Fruit fly (Drosophila melanogaster) whole organism, embryonic: ENCODE measurements around the gene CG7991.

Experiments
- ATbp ChIP-seq: fragments of 200-800 bp; sonication (Bioruptor generic); optimal IDR thresholded peaks from 2 replicates; lab custom pipeline; 2017; ENCODE audit warnings: missing biosample characterization, mild to moderate bottlenecking, missing genetic modification characterization, missing genetic modification reagents
- Abd-B ChIP-seq: fragments of 200-800 bp; sonication (Bioruptor generic); optimal IDR thresholded peaks from 2 replicates; lab custom pipeline; 2018; ENCODE audit warnings: missing biosample characterization, mild to moderate bottlenecking, missing genetic modification characterization, moderate library complexity
- Adf1 ChIP-seq: fragments of 200-800 bp; sonication (Bioruptor generic); IDR thresholded peaks from 2 replicates; pipeline ENCODE4 v1.3.6; 2022; ENCODE audit warnings: missing biosample characterization, missing genetic modification characterization
- C15 ChIP-seq: fragments of 200-800 bp; sonication (Bioruptor generic); IDR thresholded peaks from 3 replicates; pipeline ENCODE4 v1.3.6; 2022; ENCODE audit warnings: missing biosample characterization, missing genetic modification characterization
- CG11695 ChIP-seq: fragments of 200-800 bp; sonication (Bioruptor generic); IDR thresholded peaks from 3 replicates; pipeline ENCODE4 v1.3.6; 2022; ENCODE audit warnings: missing biosample characterization, missing genetic modification characterization
- CG11723 ChIP-seq: fragments of 200-800 bp; sonication (Bioruptor generic); optimal IDR thresholded peaks from 2 replicates; lab custom pipeline; 2017; ENCODE audit warnings: missing biosample characterization, mild to moderate bottlenecking, missing genetic modification characterization
- CG12155 ChIP-seq: fragments of 200-800 bp; sonication (Bioruptor generic); optimal IDR thresholded peaks from 3 replicates; lab custom pipeline; 2016; ENCODE audit warnings: missing biosample characterization, missing genetic modification characterization
- CG12236 ChIP-seq: fragments of 200-800 bp; sonication (Bioruptor generic); optimal IDR thresholded peaks from 2 replicates; lab custom pipeline; 2016; ENCODE audit warnings: missing biosample characterization, missing genetic modification characterization
- CG13775 ChIP-seq: fragments of 200-800 bp; sonication (Bioruptor generic); optimal IDR thresholded peaks from 3 replicates; lab custom pipeline; 2017; ENCODE audit warnings: missing biosample characterization, mild to moderate bottlenecking, missing genetic modification characterization
- CG1529 ChIP-seq: fragments of 200-800 bp; sonication (Bioruptor generic); optimal IDR thresholded peaks from 3 replicates; lab custom pipeline; 2018; ENCODE audit warnings: missing biosample characterization, missing genetic modification characterization
- CG1647 ChIP-seq: fragments of 200-800 bp; sonication (Bioruptor generic); optimal IDR thresholded peaks from 3 replicates; lab custom pipeline; 2016; ENCODE audit warnings: missing biosample characterization, missing genetic modification characterization
- CG18764 ChIP-seq: fragments of 200-800 bp; sonication (Bioruptor generic); optimal IDR thresholded peaks from 3 replicates; lab custom pipeline; 2016; ENCODE audit warnings: missing biosample characterization, missing genetic modification characterization
- CG30020 ChIP-seq: fragments of 200-800 bp; optimal IDR thresholded peaks from 2 replicates; lab custom pipeline; 2019; ENCODE audit warnings: missing biosample characterization, mild to moderate bottlenecking, missing genetic modification characterization, moderate library complexity
- CG34376 ChIP-seq: fragments of 200-800 bp; sonication (Bioruptor generic); optimal IDR thresholded peaks from 2 replicates; lab custom pipeline; 2018; ENCODE audit warnings: missing biosample characterization, mild to moderate bottlenecking, missing genetic modification characterization
- CG4328 ChIP-seq: fragments of 200-800 bp; sonication (Bioruptor generic); optimal IDR thresholded peaks from 3 replicates; lab custom pipeline; 2017; ENCODE audit warnings: missing biosample characterization, missing genetic modification reagents, missing genetic modification characterization
- CG4424 ChIP-seq: fragments of 200-800 bp; sonication (Bioruptor generic); optimal IDR thresholded peaks from 3 replicates; lab custom pipeline; 2016; ENCODE audit warnings: missing biosample characterization, missing genetic modification characterization
- CG6765 ChIP-seq: fragments of 200-800 bp; sonication (Bioruptor generic); optimal IDR thresholded peaks from 3 replicates; lab custom pipeline; 2017; ENCODE audit warnings: missing biosample characterization, mild to moderate bottlenecking, missing genetic modification characterization
- CG7745 ChIP-seq: fragments of 200-800 bp; sonication (Bioruptor generic); optimal IDR thresholded peaks from 2 replicates; lab custom pipeline; 2018; ENCODE audit warnings: missing biosample characterization, mild to moderate bottlenecking, missing genetic modification characterization, moderate library complexity
- CG7928 ChIP-seq: fragments of 200-800 bp; sonication (Bioruptor generic); optimal IDR thresholded peaks from 2 replicates; lab custom pipeline; 2017; ENCODE audit warnings: missing biosample characterization, mild to moderate bottlenecking, missing genetic modification characterization
- CG8089 ChIP-seq: fragments of 200-800 bp; sonication (Bioruptor generic); optimal IDR thresholded peaks from 3 replicates; lab custom pipeline; 2016; ENCODE audit warnings: missing biosample characterization, missing genetic modification characterization
- CG8359 ChIP-seq: fragments of 200-800 bp; sonication (Bioruptor generic); optimal IDR thresholded peaks from 2 replicates; lab custom pipeline; 2017; ENCODE audit warnings: missing biosample characterization, mild to moderate bottlenecking, missing genetic modification characterization, borderline replicate concordance
- CG9876 ChIP-seq: fragments of 200-800 bp; sonication (Bioruptor generic); optimal IDR thresholded peaks from 2 replicates; lab custom pipeline; 2016; ENCODE audit warnings: missing biosample characterization, missing genetic modification characterization
- CG9932 ChIP-seq: fragments of 200-800 bp; sonication (Bioruptor generic); IDR thresholded peaks from 2 replicates; pipeline ENCODE4 v1.3.6; 2022; ENCODE audit warnings: missing biosample characterization, missing genetic modification characterization
- Dad ChIP-seq: fragments of 200-800 bp; sonication (Bioruptor generic); optimal IDR thresholded peaks from 3 replicates; lab custom pipeline; 2016; ENCODE audit warnings: missing biosample characterization, missing genetic modification characterization
- ERR ChIP-seq: fragments of 200-800 bp; sonication (Bioruptor generic); optimal IDR thresholded peaks from 2 replicates; lab custom pipeline; 2016; ENCODE audit warnings: missing biosample characterization, missing genetic modification characterization
- HHEX ChIP-seq: fragments of 200-800 bp; sonication (Bioruptor generic); optimal IDR thresholded peaks from 3 replicates; lab custom pipeline; 2017; ENCODE audit warnings: missing biosample characterization, mild to moderate bottlenecking, missing genetic modification characterization, missing genetic modification reagents
- HLH4C ChIP-seq: fragments of 200-800 bp; sonication (Bioruptor generic); IDR thresholded peaks from 3 replicates; pipeline ENCODE4 v1.3.6; 2022; ENCODE audit warnings: missing biosample characterization, missing genetic modification characterization; ENCODE audit not compliant: partially characterized antibody
- MBD-R2 ChIP-seq: fragments of 200-800 bp; sonication (Bioruptor generic); IDR thresholded peaks from 2 replicates; pipeline ENCODE4 v1.3.6; 2022; ENCODE audit warnings: missing biosample characterization, missing genetic modification characterization
- Mad ChIP-seq: fragments of 200-800 bp; sonication (Bioruptor generic); optimal IDR thresholded peaks from 2 replicates; lab custom pipeline; 2016; ENCODE audit warnings: missing biosample characterization, missing genetic modification characterization
- Mrtf ChIP-seq: fragments of 200-800 bp; sonication (Bioruptor generic); IDR thresholded peaks from 3 replicates; pipeline ENCODE4 v1.3.6; 2022; ENCODE audit warnings: missing biosample characterization, missing genetic modification characterization
- PHDP ChIP-seq: fragments of 200-800 bp; sonication (Bioruptor generic); optimal IDR thresholded peaks from 3 replicates; lab custom pipeline; 2018; ENCODE audit warnings: missing biosample characterization, mild to moderate bottlenecking, missing genetic modification characterization, moderate library complexity
- Sin3A ChIP-seq: fragments of >200 bp; optimal IDR thresholded peaks from 2 replicates; lab custom pipeline; 2018
- Sry-β ChIP-seq: fragments of 200-800 bp; sonication (Bioruptor generic); optimal IDR thresholded peaks from 2 replicates; lab custom pipeline; 2018; ENCODE audit warnings: missing biosample characterization, mild to moderate bottlenecking, missing genetic modification characterization, moderate library complexity
- Taf1 ChIP-seq: fragments of 200-800 bp; sonication (Bioruptor generic); IDR thresholded peaks from 2 replicates; pipeline ENCODE4 v1.3.6; 2022; ENCODE audit warnings: missing biosample characterization, missing genetic modification characterization
- Trl ChIP-seq, 3 experiments: fragments of >200 bp in 2 of 3; fragments of 200-800 bp in 1 of 3; sonication (Bioruptor generic) in 1 of 3; optimal IDR thresholded peaks; 2 replicates in 1 of 3; 3 replicates in 2 of 3; lab custom pipeline; 2016 to 2017; ENCODE audit warnings: missing biosample characterization in 1 of 3, missing genetic modification characterization in 1 of 3
- dysf ChIP-seq: fragments of 200-800 bp; sonication (Bioruptor generic); IDR thresholded peaks from 3 replicates; pipeline ENCODE4 v1.3.6; 2022; ENCODE audit warnings: missing biosample characterization, missing genetic modification characterization
- grau ChIP-seq: fragments of 200-800 bp; optimal IDR thresholded peaks from 3 replicates; lab custom pipeline; 2019; ENCODE audit warnings: missing biosample characterization, mild to moderate bottlenecking, missing genetic modification characterization, moderate library complexity
- gsb-n ChIP-seq: fragments of 200-800 bp; sonication (Bioruptor generic); optimal IDR thresholded peaks from 3 replicates; lab custom pipeline; 2018; ENCODE audit warnings: missing biosample characterization, mild to moderate bottlenecking, missing genetic modification characterization
- hbn ChIP-seq: fragments of 200-800 bp; sonication (Bioruptor generic); IDR thresholded peaks from 2 replicates; pipeline ENCODE4 v1.3.6; 2022; ENCODE audit warnings: missing biosample characterization, missing genetic modification characterization; ENCODE audit not compliant: partially characterized antibody
- kni ChIP-seq: fragments of 200-800 bp; sonication (Bioruptor generic); optimal IDR thresholded peaks from 3 replicates; lab custom pipeline; 2017; ENCODE audit warnings: mild to moderate bottlenecking, missing biosample characterization, missing genetic modification reagents, missing genetic modification characterization
- lola ChIP-seq, 3 experiments: fragments of >200 bp in 2 of 3; fragments of 200-800 bp in 1 of 3; sonication (Bioruptor generic) in 1 of 3; optimal IDR thresholded peaks; 2 replicates each; lab custom pipeline; 2017 to 2019; ENCODE audit warnings: missing biosample characterization in 3 of 3, missing genetic modification characterization in 3 of 3, mild to moderate bottlenecking in 1 of 3, moderate library complexity in 1 of 3
- lov ChIP-seq, 2 experiments: fragments of 200-800 bp in 1 of 2; fragments of >200 bp in 1 of 2; sonication (Bioruptor generic) in 1 of 2; IDR thresholded peaks in 1 of 2; optimal IDR thresholded peaks in 1 of 2; 2 replicates in 1 of 2; 3 replicates in 1 of 2; pipeline versions ENCODE4 v1.3.6 to Lab custom; 2017 to 2022; ENCODE audit warnings: missing biosample characterization in 1 of 2, missing genetic modification characterization in 1 of 2
- nerfin-1 ChIP-seq: fragments of 200-800 bp; sonication (Bioruptor generic); optimal IDR thresholded peaks from 3 replicates; lab custom pipeline; 2019; ENCODE audit warnings: missing biosample characterization, mild to moderate bottlenecking, missing genetic modification characterization, moderate library complexity
- p53 ChIP-seq: fragments of 200-800 bp; sonication (Bioruptor generic); optimal IDR thresholded peaks from 2 replicates; lab custom pipeline; 2016; ENCODE audit warnings: missing biosample characterization, missing genetic modification characterization
- pho ChIP-seq: fragments of 200-800 bp; sonication (Bioruptor generic); optimal IDR thresholded peaks from 2 replicates; lab custom pipeline; 2016; ENCODE audit warnings: missing biosample characterization, missing genetic modification characterization
- slp2 ChIP-seq: fragments of 200-800 bp; sonication (Bioruptor generic); optimal IDR thresholded peaks from 2 replicates; lab custom pipeline; 2016; ENCODE audit warnings: missing biosample characterization, missing genetic modification characterization
- ttk ChIP-seq: fragments of 200-800 bp; sonication (Bioruptor generic); IDR thresholded peaks from 2 replicates; pipeline ENCODE4 v2.1.2; 2022; ENCODE audit warnings: missing biosample characterization, missing genetic modification characterization
- unc-4 ChIP-seq: fragments of 200-800 bp; sonication (Bioruptor generic); IDR thresholded peaks from 2 replicates; pipeline ENCODE4 v1.3.6; 2022; ENCODE audit warnings: missing biosample characterization, missing genetic modification characterization; ENCODE audit not compliant: partially characterized antibody

CG7991 gene

dm6 chr3L:1639185-1639812, 35.2 kb upstream of the CG7991 start, which contains the start of the genes Mettl2 and Bgb (continued):
- TF ChIP-seq CG4424 (GFP tag; lab: Kevin White, UChicago): peak; percentile 84
- TF ChIP-seq CG13775 (GFP tag; lab: Kevin White, UChicago): peak; percentile 80
- peak; percentile 20 for TF ChIP-seq CG12236 (GFP tag; lab: Kevin White, UChicago)
- TF ChIP-seq HLH4C (GFP tag; lab: Robert Waterston, UW): peak; percentile 56; the same call in 2 of the 3 replicates
- TF ChIP-seq Adf1 (GFP tag; lab: Robert Waterston, UW): no peak
- peak; percentile 49 for TF ChIP-seq gsb-n (tag; lab: Kevin White, UChicago)
- no peak for TF ChIP-seq lov (optimal IDR thresholded peaks at IDR 0.05; lab: Kevin White, UChicago)
- 0 out of 3 replicates have a peak, but pooled peaks have one; percentile 29 for TF ChIP-seq lov (GFP tag; IDR thresholded peaks at IDR 0.05; lab: Robert Waterston, UW)
- peak; percentile 51 for TF ChIP-seq MBD-R2
- peak; percentile 91 for TF ChIP-seq CG9932 (GFP tag; lab: Robert Waterston, UW)
- TF ChIP-seq CG7745: no peak
- peak; percentile 81 for TF ChIP-seq CG12155 (GFP tag; lab: Kevin White, UChicago)
- peak; percentile 77 for TF ChIP-seq grau (tag; lab: Kevin White, UChicago)
- TF ChIP-seq HHEX (GFP tag; lab: Kevin White, UChicago): peak; percentile 32
- peak; percentile 72 for TF ChIP-seq CG18764
- peak; percentile 66 for TF ChIP-seq slp2 (GFP tag; lab: Kevin White, UChicago)
- TF ChIP-seq Sin3A: peak; percentile 95
- TF ChIP-seq CG7928 (GFP tag; lab: Kevin White, UChicago): peak; percentile 2
- peak; percentile 86 for TF ChIP-seq Abd-B (GFP tag; lab: Kevin White, UChicago)
- peak; percentile 24 for TF ChIP-seq CG8359
- TF ChIP-seq ATbp (GFP tag; lab: Kevin White, UChicago): no peak
- peak; percentile 87 for TF ChIP-seq dysf (GFP tag; lab: Robert Waterston, UW)
- TF ChIP-seq CG1647 (GFP tag; lab: Kevin White, UChicago): peak; percentile 75
- no peak for TF ChIP-seq CG11723 (GFP tag; lab: Kevin White, UChicago)
- peak; percentile 18 for TF ChIP-seq p53 (GFP tag; lab: Kevin White, UChicago)
- peak; percentile 73 for TF ChIP-seq Taf1 (GFP tag; lab: Robert Waterston, UW)
- TF ChIP-seq nerfin-1: peak; percentile 54
- TF ChIP-seq C15: peak; percentile 46; the same call in 1 of the 3 replicates
- peak; percentile 34 for TF ChIP-seq CG6765 (GFP tag; lab: Kevin White, UChicago)
- TF ChIP-seq Dad: peak; percentile 67
- TF ChIP-seq CG4328: peak; percentile 59
- TF ChIP-seq unc-4 (GFP tag; lab: Robert Waterston, UW): peak; percentile 72
- peak; percentile 84 for TF ChIP-seq pho (GFP tag; lab: Kevin White, UChicago)
- peak; percentile 62 for TF ChIP-seq hbn (GFP tag; lab: Robert Waterston, UW)
- TF ChIP-seq CG9876 (GFP tag; lab: Kevin White, UChicago): peak; percentile 62
- peak; percentile 30 for TF ChIP-seq Sry-β
- TF ChIP-seq Trl (optimal IDR thresholded peaks at IDR 0.05; lab: Kevin White, UChicago): peak in 1 of 2 experiments; percentile 9
- peak; percentile 83 for TF ChIP-seq Trl (GFP tag; optimal IDR thresholded peaks at IDR 0.05; lab: Kevin White, UChicago)
- TF ChIP-seq CG11695 (GFP tag; lab: Robert Waterston, UW): peak; percentile 81; the same call in 2 of the 3 replicates
- peak; percentile 57 for TF ChIP-seq CG30020 (tag; lab: Kevin White, UChicago)
- TF ChIP-seq kni: peak; percentile 25
- peak; percentile 80 for TF ChIP-seq ttk (GFP tag; lab: Robert Waterston, UW)
- peak; percentile 57 for TF ChIP-seq PHDP (tag; lab: Kevin White, UChicago)
- TF ChIP-seq CG1529: peak; percentile 6
- TF ChIP-seq CG8089 (GFP tag; lab: Kevin White, UChicago): peak; percentile 62
- peak in 1 of 3 experiments; percentile 72 for TF ChIP-seq lola (GFP tag; optimal IDR thresholded peaks at IDR 0.05; lab: Kevin White, UChicago)
- peak; percentile 28 for TF ChIP-seq ERR (GFP tag; lab: Kevin White, UChicago)
- peak; percentile 48 for TF ChIP-seq CG34376 (GFP tag; lab: Kevin White, UChicago)
- peak; percentile 69 for TF ChIP-seq Mad
- TF ChIP-seq Mrtf (GFP tag; lab: Robert Waterston, UW): peak; percentile 78
